Worm (Caenorhabditis elegans): Measurements from ENCODE around the gene end-3.
A peak's percentile ranks its signal among the peaks of the same experiment; 100 is the strongest.

end-3 gene

ce11 chrV:14012002-14012554 lies 2.4 kb upstream of the end-3 start, which contains the start of the genes ddx-17 and aip-1 (continued):
- no peak for TF ChIP-seq F49E8.2 (tag; optimal IDR thresholded peaks at IDR 0.05; ENCODE audit: insufficient read depth)
- TF ChIP-seq F52B5.7 (tag; optimal IDR thresholded peaks at IDR 0.05): no peak
- no peak for TF ChIP-seq mxl-1 (tag; optimal IDR thresholded peaks at IDR 0.05)
- TF ChIP-seq K11D2.4 (GFP tag; IDR thresholded peaks at IDR 0.05): 0 out of 2 replicates have a peak, but pooled peaks have one; percentile 19
- TF ChIP-seq pha-4 (tag; optimal IDR thresholded peaks at IDR 0.05): no peak
- no peak for TF ChIP-seq F55B11.4 (tag; optimal IDR thresholded peaks at IDR 0.05; ENCODE audit: borderline replicate concordance, insufficient read depth)
- no peak for TF ChIP-seq mel-28 (tag; optimal IDR thresholded peaks at IDR 0.05; ENCODE audit: borderline replicate concordance)
- TF ChIP-seq mcd-1 (GFP tag; IDR thresholded peaks at IDR 0.05): peak; percentile 71
- TF ChIP-seq athp-1 (tag; optimal IDR thresholded peaks at IDR 0.05): no peak
- TF ChIP-seq C17E4.6 (GFP tag; IDR thresholded peaks at IDR 0.05): no peak
- peak; percentile 30 for TF ChIP-seq madf-10 (tag; optimal IDR thresholded peaks at IDR 0.05)
- TF ChIP-seq ztf-22 (GFP tag; optimal IDR thresholded peaks at IDR 0.05): no peak
- TF ChIP-seq cebp-2 (GFP tag; IDR thresholded peaks at IDR 0.05): no peak
- TF ChIP-seq zfh-2 (GFP tag; conservative IDR thresholded peaks at IDR 0.05): no peak
- TF ChIP-seq atf-7 (tag; optimal IDR thresholded peaks at IDR 0.05): peak; percentile 92
- TF ChIP-seq dpff-1 (tag; optimal IDR thresholded peaks at IDR 0.05): no peak
- TF ChIP-seq B0336.3 (GFP tag; IDR thresholded peaks at IDR 0.05): peak; percentile 45; the same call in 1 of the 2 replicates
- no peak for TF ChIP-seq die-1 (tag; optimal IDR thresholded peaks at IDR 0.05)
- TF ChIP-seq snpc-4 (GFP tag; optimal IDR thresholded peaks at IDR 0.05): no peak
- peak; percentile 2 to 71 (median 41) for TF ChIP-seq snpc-4 (tag; optimal IDR thresholded peaks at IDR 0.05)
- no peak for TF ChIP-seq ccch-3 (GFP tag; optimal IDR thresholded peaks at IDR 0.05)
- TF ChIP-seq snpc-1.3 (tag; optimal IDR thresholded peaks at IDR 0.05; ENCODE audit: insufficient read depth): no peak
- TF ChIP-seq F37B4.10 (GFP tag; IDR thresholded peaks at IDR 0.05): no peak
- TF ChIP-seq Y79H2A.3 (GFP tag; conservative IDR thresholded peaks at IDR 0.05): no peak
- no peak for TF ChIP-seq nhr-90 (tag; optimal IDR thresholded peaks at IDR 0.05)
- no peak for TF ChIP-seq Y53F4B.3 (GFP tag; IDR thresholded peaks at IDR 0.05)
- no peak for TF ChIP-seq hlh-26 (GFP tag; conservative IDR thresholded peaks at IDR 0.05)
- TF ChIP-seq tlf-1 (GFP tag; optimal IDR thresholded peaks at IDR 0.05): peak; percentile 52
- no peak for TF ChIP-seq unc-62 (GFP tag; optimal IDR thresholded peaks at IDR 0.05)
- peak; percentile 81 for TF ChIP-seq efl-1 (GFP tag; optimal IDR thresholded peaks at IDR 0.05)
- peak; percentile 76 for TF ChIP-seq madf-6 (GFP tag; IDR thresholded peaks at IDR 0.05)
- no peak for TF ChIP-seq F39B2.1 (GFP tag; IDR thresholded peaks at IDR 0.05)
- peak; percentile 50 for TF ChIP-seq madf-8 (GFP tag; conservative IDR thresholded peaks at IDR 0.05)
- TF ChIP-seq ceh-27 (GFP tag; optimal IDR thresholded peaks at IDR 0.05): peak; percentile 52
- peak; percentile 10; the same call in 1 of the 2 replicates for TF ChIP-seq cebp-1 (GFP tag; IDR thresholded peaks at IDR 0.05)
- TF ChIP-seq cebp-1 (tag; optimal IDR thresholded peaks at IDR 0.05): peak; percentile 91
- peak; percentile 71 for TF ChIP-seq pbrm-1 (GFP tag; IDR thresholded peaks at IDR 0.05)
- no peak for TF ChIP-seq F22D6.2 (tag; optimal IDR thresholded peaks at IDR 0.05)
- no peak for TF ChIP-seq egl-18 (GFP tag; IDR thresholded peaks at IDR 0.05)
- TF ChIP-seq ztf-3 (GFP tag; optimal IDR thresholded peaks at IDR 0.05): no peak
- peak; percentile 55 for TF ChIP-seq tbp1 (GFP tag; optimal IDR thresholded peaks at IDR 0.05)
- TF ChIP-seq ZK185.1 (tag; optimal IDR thresholded peaks at IDR 0.05; ENCODE audit: poor library complexity, severe bottlenecking): peak; percentile 5
- TF ChIP-seq hsf-1 (GFP tag; IDR thresholded peaks at IDR 0.05): peak; percentile 81
- TF ChIP-seq ekl-4 (GFP tag; IDR thresholded peaks at IDR 0.05): peak; percentile 76
- TF ChIP-seq aptf-3 (GFP tag; IDR thresholded peaks at IDR 0.05): no peak

All from whole organism, young adult.